Fruit fly (Drosophila melanogaster) whole organism, embryonic: ENCODE measurements around the gene CG14644.

Experiments
- Aef1 ChIP-seq: fragments of 200-800 bp; sonication (Bioruptor generic); IDR thresholded peaks from 3 replicates; pipeline ENCODE4 v1.3.6; 2022; ENCODE audit warnings: missing biosample characterization, missing genetic modification characterization
- Antp ChIP-seq: fragments of 200-800 bp; sonication (Bioruptor generic); optimal IDR thresholded peaks from 3 replicates; lab custom pipeline; 2016; ENCODE audit warnings: missing biosample characterization, missing genetic modification characterization
- Atf6 ChIP-seq: fragments of 200-800 bp; sonication (Bioruptor generic); IDR thresholded peaks from 2 replicates; pipeline ENCODE4 v1.3.6; 2022; ENCODE audit warnings: missing biosample characterization, missing genetic modification characterization
- BtbVII ChIP-seq: fragments of 200-800 bp; sonication (Bioruptor generic); optimal IDR thresholded peaks from 3 replicates; lab custom pipeline; 2017; ENCODE audit warnings: missing biosample characterization, mild to moderate bottlenecking, missing genetic modification characterization
- CG13424 ChIP-seq: fragments of 200-800 bp; sonication (Bioruptor generic); optimal IDR thresholded peaks from 2 replicates; lab custom pipeline; 2019; ENCODE audit warnings: missing biosample characterization, mild to moderate bottlenecking, missing genetic modification characterization, moderate library complexity
- CG13624 ChIP-seq: fragments of 200-800 bp; sonication (Bioruptor generic); optimal IDR thresholded peaks from 2 replicates; lab custom pipeline; 2016; ENCODE audit warnings: missing biosample characterization, missing genetic modification characterization
- CG15479 ChIP-seq: fragments of 200-800 bp; sonication (Bioruptor generic); optimal IDR thresholded peaks from 3 replicates; lab custom pipeline; 2019; ENCODE audit warnings: missing biosample characterization, mild to moderate bottlenecking, missing genetic modification characterization, moderate library complexity
- CG17359 ChIP-seq: fragments of 200-800 bp; sonication (Bioruptor generic); optimal IDR thresholded peaks from 3 replicates; lab custom pipeline; 2018; ENCODE audit warnings: missing biosample characterization, mild to moderate bottlenecking, missing genetic modification characterization, moderate library complexity
- CG18619 ChIP-seq: fragments of 200-800 bp; sonication (Bioruptor generic); optimal IDR thresholded peaks from 3 replicates; lab custom pipeline; 2017; ENCODE audit warnings: missing biosample characterization, mild to moderate bottlenecking, missing genetic modification characterization
- CG34422 ChIP-seq: fragments of 200-800 bp; sonication (Bioruptor generic); IDR thresholded peaks from 3 replicates; pipeline ENCODE4 v1.3.6; 2022; ENCODE audit warnings: missing biosample characterization, missing genetic modification characterization
- CG7745 ChIP-seq: fragments of 200-800 bp; sonication (Bioruptor generic); optimal IDR thresholded peaks from 2 replicates; lab custom pipeline; 2018; ENCODE audit warnings: missing biosample characterization, mild to moderate bottlenecking, missing genetic modification characterization, moderate library complexity
- CG8089 ChIP-seq: fragments of 200-800 bp; sonication (Bioruptor generic); optimal IDR thresholded peaks from 3 replicates; lab custom pipeline; 2016; ENCODE audit warnings: missing biosample characterization, missing genetic modification characterization
- Dref ChIP-seq: fragments of 200-800 bp; sonication (Bioruptor generic); IDR thresholded peaks from 2 replicates; pipeline ENCODE4 v1.3.6; 2022; ENCODE audit warnings: missing biosample characterization, missing genetic modification characterization
- Eip74EF ChIP-seq, 2 experiments: fragments of 200-800 bp in 1 of 2; fragments of >200 bp in 1 of 2; sonication (Bioruptor generic) in 1 of 2; optimal IDR thresholded peaks; 2 replicates each; lab custom pipeline; 2017 to 2019; ENCODE audit warnings: missing biosample characterization in 2 of 2, missing genetic modification characterization in 2 of 2, mild to moderate bottlenecking in 1 of 2, moderate library complexity in 1 of 2
- H15 ChIP-seq: fragments of 200-800 bp; sonication (Bioruptor generic); IDR thresholded peaks from 3 replicates; pipeline ENCODE4 v1.3.6; 2022; ENCODE audit warnings: missing biosample characterization, missing genetic modification characterization
- HLHmδ ChIP-seq: fragments of 200-800 bp; sonication (Bioruptor generic); optimal IDR thresholded peaks from 2 replicates; lab custom pipeline; 2018; ENCODE audit warnings: missing biosample characterization, mild to moderate bottlenecking, missing genetic modification characterization, moderate library complexity
- Hmr ChIP-seq: fragments of 200-800 bp; sonication (Bioruptor generic); optimal IDR thresholded peaks from 3 replicates; lab custom pipeline; 2017; ENCODE audit warnings: mild to moderate bottlenecking, missing biosample characterization, missing genetic modification reagents, missing genetic modification characterization
- Hmx ChIP-seq: fragments of 200-800 bp; sonication (Bioruptor generic); optimal IDR thresholded peaks from 2 replicates; lab custom pipeline; 2016; ENCODE audit warnings: missing biosample characterization, missing genetic modification characterization
- Hr3 ChIP-seq: fragments of 200-800 bp; sonication (Bioruptor generic); optimal IDR thresholded peaks from 3 replicates; lab custom pipeline; 2016; ENCODE audit warnings: missing biosample characterization, missing genetic modification characterization
- Meics ChIP-seq: fragments of 200-800 bp; sonication (Bioruptor generic); optimal IDR thresholded peaks from 2 replicates; lab custom pipeline; 2017; ENCODE audit warnings: missing biosample characterization, mild to moderate bottlenecking, missing genetic modification characterization
- Neu2 ChIP-seq: fragments of 200-800 bp; sonication (Bioruptor generic); optimal IDR thresholded peaks from 3 replicates; lab custom pipeline; 2016; ENCODE audit warnings: missing biosample characterization, missing genetic modification characterization, borderline replicate concordance
- Oaz ChIP-seq: fragments of 200-800 bp; sonication (Bioruptor generic); IDR thresholded peaks from 2 replicates; pipeline ENCODE4 v1.3.6; 2022; ENCODE audit warnings: missing biosample characterization, missing genetic modification characterization
- Pdp1 ChIP-seq, 2 experiments: fragments of 200-800 bp; sonication (Bioruptor generic); optimal IDR thresholded peaks; 3 replicates each; lab custom pipeline; 2016; ENCODE audit warnings: missing biosample characterization in 2 of 2, missing genetic modification characterization in 2 of 2, mild to moderate bottlenecking in 1 of 2, moderate library complexity in 1 of 2
- Spps ChIP-seq: fragments of 200-800 bp; sonication (Bioruptor generic); optimal IDR thresholded peaks from 2 replicates; lab custom pipeline; 2018; ENCODE audit warnings: missing biosample characterization, mild to moderate bottlenecking, missing genetic modification characterization
- Taf1 ChIP-seq: fragments of 200-800 bp; sonication (Bioruptor generic); IDR thresholded peaks from 2 replicates; pipeline ENCODE4 v1.3.6; 2022; ENCODE audit warnings: missing biosample characterization, missing genetic modification characterization
- Usf ChIP-seq: fragments of 200-800 bp; sonication (Bioruptor generic); optimal IDR thresholded peaks from 2 replicates; lab custom pipeline; 2017; ENCODE audit warnings: missing genotype, missing biosample characterization, missing genetic modification characterization
- abd-A ChIP-seq: fragments of 200-800 bp; sonication (Bioruptor generic); optimal IDR thresholded peaks from 3 replicates; lab custom pipeline; 2019; ENCODE audit warnings: missing biosample characterization, mild to moderate bottlenecking, missing genetic modification characterization, moderate library complexity
- ara ChIP-seq: fragments of 200-800 bp; sonication (Bioruptor generic); IDR thresholded peaks from 2 replicates; pipeline ENCODE4 v1.3.6; 2022; ENCODE audit warnings: missing biosample characterization, missing genetic modification characterization
- ato ChIP-seq: fragments of 200-800 bp; sonication (Bioruptor generic); IDR thresholded peaks from 2 replicates; pipeline ENCODE4 v1.3.6; 2022; ENCODE audit warnings: missing biosample characterization, missing genetic modification characterization; ENCODE audit not compliant: partially characterized antibody
- bab2 ChIP-seq: fragments of 200-800 bp; sonication (Bioruptor generic); optimal IDR thresholded peaks from 2 replicates; lab custom pipeline; 2016; ENCODE audit warnings: missing biosample characterization, missing genetic modification characterization
- chn ChIP-seq: fragments of 200-800 bp; sonication (Bioruptor generic); optimal IDR thresholded peaks from 2 replicates; lab custom pipeline; 2016; ENCODE audit warnings: missing biosample characterization, missing genetic modification characterization
- crol ChIP-seq: fragments of 200-800 bp; sonication (Bioruptor generic); IDR thresholded peaks from 2 replicates; pipeline ENCODE4 v1.3.6; 2022; ENCODE audit warnings: missing biosample characterization, missing genetic modification characterization
- dm ChIP-seq: fragments of 200-800 bp; sonication (Bioruptor generic); optimal IDR thresholded peaks from 3 replicates; lab custom pipeline; 2016; ENCODE audit warnings: missing biosample characterization, missing genetic modification characterization
- emc ChIP-seq: fragments of 200-800 bp; sonication (Bioruptor generic); optimal IDR thresholded peaks from 2 replicates; lab custom pipeline; 2016; ENCODE audit warnings: missing biosample characterization, missing genetic modification characterization
- en ChIP-seq: fragments of 200-800 bp; sonication (Bioruptor generic); optimal IDR thresholded peaks from 2 replicates; lab custom pipeline; 2016; ENCODE audit warnings: missing biosample characterization, missing genetic modification characterization
- ewg ChIP-seq: fragments of 200-800 bp; sonication (Bioruptor generic); optimal IDR thresholded peaks from 3 replicates; lab custom pipeline; 2017; ENCODE audit warnings: mild to moderate bottlenecking, missing biosample characterization, missing genetic modification reagents, missing genetic modification characterization
- eyg ChIP-seq: fragments of 200-800 bp; sonication (Bioruptor generic); optimal IDR thresholded peaks from 3 replicates; lab custom pipeline; 2016; ENCODE audit warnings: missing biosample characterization, missing genetic modification characterization
- fd3F ChIP-seq: fragments of 200-800 bp; sonication (Bioruptor generic); optimal IDR thresholded peaks from 2 replicates; lab custom pipeline; 2018; ENCODE audit warnings: missing biosample characterization, mild to moderate bottlenecking, missing genetic modification characterization, moderate library complexity
- gcm ChIP-seq: fragments of 200-800 bp; sonication (Bioruptor generic); optimal IDR thresholded peaks from 2 replicates; lab custom pipeline; 2019; ENCODE audit warnings: missing biosample characterization, mild to moderate bottlenecking, missing genetic modification characterization, moderate library complexity
- ind ChIP-seq: fragments of 200-800 bp; sonication (Bioruptor generic); optimal IDR thresholded peaks from 3 replicates; lab custom pipeline; 2016; ENCODE audit warnings: missing biosample characterization, missing genetic modification characterization
- klu ChIP-seq: fragments of 200-800 bp; sonication (Bioruptor generic); IDR thresholded peaks from 2 replicates; pipeline ENCODE4 v1.3.6; 2022; ENCODE audit warnings: missing biosample characterization, missing genetic modification characterization
- odd ChIP-seq: fragments of 200-800 bp; sonication (Bioruptor generic); optimal IDR thresholded peaks from 2 replicates; lab custom pipeline; 2017; ENCODE audit warnings: missing biosample characterization, mild to moderate bottlenecking, missing genetic modification characterization
- pita ChIP-seq: fragments of 200-800 bp; sonication (Bioruptor generic); optimal IDR thresholded peaks from 2 replicates; lab custom pipeline; 2017; ENCODE audit warnings: missing biosample characterization, mild to moderate bottlenecking, missing genetic modification characterization
- salm ChIP-seq: fragments of 200-800 bp; sonication (Bioruptor generic); optimal IDR thresholded peaks from 2 replicates; lab custom pipeline; 2018; ENCODE audit warnings: missing biosample characterization, mild to moderate bottlenecking, missing genetic modification characterization
- sim ChIP-seq: fragments of 200-800 bp; sonication (Bioruptor generic); IDR thresholded peaks from 2 replicates; pipeline ENCODE4 v1.3.6; 2022; ENCODE audit warnings: missing biosample characterization, missing genetic modification characterization
- sima ChIP-seq: fragments of 200-800 bp; sonication (Bioruptor generic); optimal IDR thresholded peaks from 2 replicates; lab custom pipeline; 2016; ENCODE audit warnings: missing biosample characterization, missing genetic modification characterization
- stc ChIP-seq: fragments of 200-800 bp; sonication (Bioruptor generic); IDR thresholded peaks from 2 replicates; pipeline ENCODE4 v1.3.6; 2022; ENCODE audit warnings: missing biosample characterization, missing genetic modification characterization
- tap ChIP-seq: fragments of 200-800 bp; optimal IDR thresholded peaks from 3 replicates; lab custom pipeline; 2019; ENCODE audit warnings: missing biosample characterization, mild to moderate bottlenecking, missing genetic modification characterization, moderate library complexity
- trh ChIP-seq: fragments of 200-800 bp; sonication (Bioruptor generic); optimal IDR thresholded peaks from 2 replicates; lab custom pipeline; 2016; ENCODE audit warnings: missing biosample characterization, missing genetic modification characterization
- ttk ChIP-seq: fragments of 200-800 bp; sonication (Bioruptor generic); IDR thresholded peaks from 2 replicates; pipeline ENCODE4 v2.1.2; 2022; ENCODE audit warnings: missing biosample characterization, missing genetic modification characterization

Gene CG14644

dm6 chr3R:4229137-4229764, 23.6 kb downstream of the CG14644 start, which contains the start of gene DhpD (continued):
- peak; percentile 64 for TF ChIP-seq BtbVII (GFP tag; lab: Kevin White, UChicago)
- peak; percentile 76 for TF ChIP-seq CG13424
- TF ChIP-seq Neu2 (GFP tag; lab: Kevin White, UChicago) = no peak
- peak; percentile 51 for TF ChIP-seq CG13624 (GFP tag; lab: Kevin White, UChicago)
- peak; percentile 37 for TF ChIP-seq chn
- peak; percentile 42 for TF ChIP-seq CG18619 (GFP tag; lab: Kevin White, UChicago)
- peak; percentile 76 for TF ChIP-seq ara (GFP tag; lab: Robert Waterston, UW)
- TF ChIP-seq Atf6 (GFP tag; lab: Robert Waterston, UW) = peak; percentile 69
- TF ChIP-seq Spps (tag; lab: Kevin White, UChicago) = no peak
- peak; percentile 27 for TF ChIP-seq emc (GFP tag; lab: Kevin White, UChicago)
- no peak for TF ChIP-seq Oaz
- TF ChIP-seq trh (GFP tag; lab: Kevin White, UChicago) = no peak
- TF ChIP-seq eyg = no peak
- peak; percentile 93 for TF ChIP-seq ato (GFP tag; lab: Robert Waterston, UW)
- TF ChIP-seq Hr3 (GFP tag; lab: Kevin White, UChicago) = peak; percentile 59
- TF ChIP-seq abd-A = no peak
- TF ChIP-seq en = no peak
- peak; percentile 62 for TF ChIP-seq Usf
- TF ChIP-seq ttk (GFP tag; lab: Robert Waterston, UW) = peak; percentile 68
- TF ChIP-seq HLHmδ (GFP tag; lab: Kevin White, UChicago) = no peak
- peak; percentile 65 for TF ChIP-seq bab2
- TF ChIP-seq fd3F = peak; percentile 55
- peak; percentile 73 for TF ChIP-seq Hmr (GFP tag; lab: Kevin White, UChicago)
- peak; percentile 39 to 93 for TF ChIP-seq Pdp1 (GFP tag; optimal IDR thresholded peaks at IDR 0.05; lab: Kevin White, UChicago)
- TF ChIP-seq tap (tag; lab: Kevin White, UChicago) = peak; percentile 50
- TF ChIP-seq dm (GFP tag; lab: Kevin White, UChicago) = peak; percentile 35
- peak; percentile 76 for TF ChIP-seq CG17359
- no peak for TF ChIP-seq odd (GFP tag; lab: Kevin White, UChicago)
- TF ChIP-seq crol (GFP tag; lab: Robert Waterston, UW) = no peak
- TF ChIP-seq klu (GFP tag; lab: Robert Waterston, UW) = peak; percentile 45
- no peak for TF ChIP-seq gcm
- TF ChIP-seq Dref = peak; percentile 32; the same call in 1 of the 2 replicates
- peak; percentile 66; the same call in 1 of the 3 replicates for TF ChIP-seq H15 (GFP tag; lab: Robert Waterston, UW)
- peak; percentile 6 for TF ChIP-seq CG8089 (GFP tag; lab: Kevin White, UChicago)
- peak; percentile 53; the same call in 1 of the 3 replicates for TF ChIP-seq CG34422 (GFP tag; lab: Robert Waterston, UW)
- TF ChIP-seq Hmx = peak; percentile 50
- peak; percentile 67 for TF ChIP-seq ind
- no peak for TF ChIP-seq sima (GFP tag; lab: Kevin White, UChicago)
- TF ChIP-seq Antp (GFP tag; lab: Kevin White, UChicago) = peak; percentile 50
- no peak for TF ChIP-seq CG15479
- TF ChIP-seq Meics (GFP tag; lab: Kevin White, UChicago) = peak; percentile 75
- peak; percentile 27 for TF ChIP-seq ewg (GFP tag; lab: Kevin White, UChicago)
- peak in 1 of 2 experiments; percentile 56 for TF ChIP-seq Eip74EF (GFP tag; optimal IDR thresholded peaks at IDR 0.05; lab: Kevin White, UChicago)
- TF ChIP-seq pita (GFP tag; lab: Kevin White, UChicago) = peak; percentile 15
- TF ChIP-seq sim (GFP tag; lab: Robert Waterston, UW) = no peak
- peak; percentile 65; the same call in 1 of the 2 replicates for TF ChIP-seq stc
- TF ChIP-seq CG7745 (tag; lab: Kevin White, UChicago) = no peak
- 0 out of 2 replicates have a peak, but pooled peaks have one; percentile 56 for TF ChIP-seq Taf1 (GFP tag; lab: Robert Waterston, UW)
- peak; percentile 67 for TF ChIP-seq Aef1 (GFP tag; lab: Robert Waterston, UW)
- no peak for TF ChIP-seq salm (tag; lab: Kevin White, UChicago)
